Fruit fly (Drosophila melanogaster) whole organism, pupa: ENCODE results near the gene ash1.

Experiments
- CG10348 ChIP-seq: fragments of 200-800 bp; sonication (Bioruptor generic); IDR thresholded peaks from 2 replicates; pipeline ENCODE4 v1.3.6; 2022; ENCODE audit warnings: missing biosample characterization, missing genetic modification characterization
- CG12605 ChIP-seq: fragments of 200-800 bp; sonication (Bioruptor generic); IDR thresholded peaks from 2 replicates; pipeline ENCODE4 v1.3.6; 2022; ENCODE audit warnings: missing biosample characterization, missing genetic modification characterization
- CG13204 ChIP-seq: fragments of 200-800 bp; sonication (Bioruptor generic); optimal IDR thresholded peaks from 2 replicates; lab custom pipeline; 2018; ENCODE audit warnings: missing biosample characterization, mild to moderate bottlenecking, missing genetic modification characterization, moderate library complexity
- CG14655 ChIP-seq: fragments of 200-800 bp; sonication (Bioruptor generic); optimal IDR thresholded peaks from 3 replicates; lab custom pipeline; 2017; ENCODE audit warnings: mild to moderate bottlenecking, missing biosample characterization, missing genetic modification reagents, missing genetic modification characterization
- CG15710 ChIP-seq: fragments of 200-800 bp; sonication (Bioruptor generic); optimal IDR thresholded peaks from 2 replicates; lab custom pipeline; 2018; ENCODE audit warnings: missing biosample characterization, mild to moderate bottlenecking, missing genetic modification characterization, moderate library complexity
- CG17806 ChIP-seq: fragments of 200-800 bp; sonication (Bioruptor generic); optimal IDR thresholded peaks from 2 replicates; lab custom pipeline; 2018; ENCODE audit warnings: missing biosample characterization, mild to moderate bottlenecking, missing genetic modification characterization, moderate library complexity
- CG32121 ChIP-seq: fragments of 200-800 bp; sonication (Bioruptor generic); IDR thresholded peaks from 2 replicates; pipeline ENCODE4 v1.3.6; 2022; ENCODE audit warnings: missing biosample characterization, missing genetic modification characterization
- CG34367 ChIP-seq: fragments of 200-800 bp; sonication (Bioruptor generic); optimal IDR thresholded peaks from 2 replicates; lab custom pipeline; 2018; ENCODE audit warnings: missing biosample characterization, mild to moderate bottlenecking, missing genetic modification characterization
- CG4496 ChIP-seq: fragments of 200-800 bp; sonication (Bioruptor generic); IDR thresholded peaks from 3 replicates; pipeline ENCODE4 v1.3.6; 2022; ENCODE audit warnings: missing biosample characterization, missing genetic modification characterization
- CG8159 ChIP-seq: fragments of 200-800 bp; sonication (Bioruptor generic); optimal IDR thresholded peaks from 3 replicates; lab custom pipeline; 2018; ENCODE audit warnings: missing biosample characterization, mild to moderate bottlenecking, missing genetic modification characterization, moderate library complexity
- CG8301 ChIP-seq: fragments of 200-800 bp; sonication (Bioruptor generic); optimal IDR thresholded peaks from 2 replicates; lab custom pipeline; 2018; ENCODE audit warnings: missing biosample characterization, mild to moderate bottlenecking, missing genetic modification characterization
- CG9948 ChIP-seq: fragments of 200-800 bp; sonication (Bioruptor generic); optimal IDR thresholded peaks from 2 replicates; lab custom pipeline; 2018; ENCODE audit warnings: missing biosample characterization, mild to moderate bottlenecking, missing genetic modification characterization, moderate library complexity
- D1 ChIP-seq: fragments of 200-800 bp; sonication (Bioruptor generic); optimal IDR thresholded peaks from 2 replicates; lab custom pipeline; 2018; ENCODE audit warnings: missing biosample characterization, mild to moderate bottlenecking, missing genetic modification characterization, moderate library complexity
- EcR ChIP-seq: fragments of 200-800 bp; sonication (Bioruptor generic); optimal IDR thresholded peaks from 3 replicates; lab custom pipeline; 2019; ENCODE audit warnings: missing biosample characterization, missing genetic modification characterization, mild to moderate bottlenecking, moderate library complexity, missing genetic modification reagents
- Ets98B ChIP-seq: fragments of 200-800 bp; sonication (Bioruptor generic); IDR thresholded peaks from 2 replicates; pipeline ENCODE4 v1.3.6; 2022; ENCODE audit warnings: missing biosample characterization, missing genetic modification characterization
- Pif1A ChIP-seq: fragments of 200-800 bp; sonication (Bioruptor generic); optimal IDR thresholded peaks from 3 replicates; lab custom pipeline; 2016; ENCODE audit warnings: missing biosample characterization, missing genetic modification characterization
- Pif1B ChIP-seq: fragments of 200-800 bp; sonication (Bioruptor generic); optimal IDR thresholded peaks from 3 replicates; lab custom pipeline; 2016; ENCODE audit warnings: missing biosample characterization, missing genetic modification characterization
- Snoo ChIP-seq: fragments of 200-800 bp; sonication (Bioruptor generic); optimal IDR thresholded peaks from 3 replicates; lab custom pipeline; 2017; ENCODE audit warnings: missing biosample characterization, mild to moderate bottlenecking, missing genetic modification characterization, inconsistent platforms
- fd96Ca ChIP-seq: fragments of 200-800 bp; sonication (Bioruptor generic); IDR thresholded peaks from 3 replicates; pipeline ENCODE4 v1.3.6; 2022; ENCODE audit warnings: missing biosample characterization, missing genetic modification characterization
- gl ChIP-seq: fragments of 200-800 bp; sonication (Bioruptor generic); optimal IDR thresholded peaks from 2 replicates; lab custom pipeline; 2018; ENCODE audit warnings: missing biosample characterization, mild to moderate bottlenecking, missing genetic modification characterization
- rn ChIP-seq: fragments of 200-800 bp; sonication (Bioruptor generic); IDR thresholded peaks from 2 replicates; pipeline ENCODE4 v1.3.6; 2022; ENCODE audit warnings: missing biosample characterization, missing genetic modification characterization

ash1 gene

dm6 chr3L:19558674-19559073 lies 39.9 kb downstream of the ash1 start:
- no peak for TF ChIP-seq Pif1A (GFP tag; lab: Kevin White, UChicago)
- TF ChIP-seq gl (tag; lab: Kevin White, UChicago) = no peak

dm6 chr3L:19557996-19558375 lies 40.6 kb downstream of the ash1 start:
- TF ChIP-seq EcR (GFP tag; lab: Kevin White, UChicago) (peak; percentile 59), CG4496 (peak; percentile 9; the same call in 1 of the 3 replicates), CG32121 (GFP tag; lab: Robert Waterston, UW) (no peak)

- peak; percentile 14 for TF ChIP-seq CG8301 (tag; lab: Kevin White, UChicago)
- TF ChIP-seq CG15710 (tag; lab: Kevin White, UChicago) = peak; percentile 83
- peak; percentile 74 for TF ChIP-seq EcR (GFP tag; lab: Kevin White, UChicago)
- TF ChIP-seq CG34367 (tag; lab: Kevin White, UChicago) = peak; percentile 40
- TF ChIP-seq CG9948 = peak; percentile 84
- TF ChIP-seq Snoo (tag; lab: Kevin White, UChicago) = peak; percentile 59
- no peak for TF ChIP-seq CG32121 (GFP tag; lab: Robert Waterston, UW)
- TF ChIP-seq rn = no peak
- peak; percentile 81 for TF ChIP-seq gl (tag; lab: Kevin White, UChicago)
- TF ChIP-seq CG8159 (tag; lab: Kevin White, UChicago) = peak; percentile 91
- TF ChIP-seq CG17806 = peak; percentile 67
- no peak for TF ChIP-seq CG12605 (GFP tag; lab: Robert Waterston, UW)
- TF ChIP-seq CG14655 (GFP tag; lab: Kevin White, UChicago) = peak; percentile 78
- TF ChIP-seq D1 (tag; lab: Kevin White, UChicago) = peak; percentile 79
These were observed 41.2 kb downstream of the ash1 start for dm6 chr3L:19557197-19557995.

dm6 chr3L:19556738-19557137 lies 41.8 kb downstream of the ash1 start:
- TF ChIP-seq gl (tag; lab: Kevin White, UChicago) = no peak
- no peak for TF ChIP-seq D1 (tag; lab: Kevin White, UChicago)
- 0 out of 3 replicates have a peak, but pooled peaks have one; percentile 15 for TF ChIP-seq CG4496
- no peak for TF ChIP-seq CG8301 (tag; lab: Kevin White, UChicago)
- TF ChIP-seq rn = no peak
- no peak for TF ChIP-seq Snoo (tag; lab: Kevin White, UChicago)
- no peak for TF ChIP-seq CG17806
- TF ChIP-seq CG32121 (GFP tag; lab: Robert Waterston, UW) = no peak
- TF ChIP-seq Pif1B (GFP tag; lab: Kevin White, UChicago) = no peak
- TF ChIP-seq CG8159 (tag; lab: Kevin White, UChicago) = no peak
- no peak for TF ChIP-seq CG10348 (GFP tag; lab: Robert Waterston, UW)
- no peak for TF ChIP-seq CG14655 (GFP tag; lab: Kevin White, UChicago)
- TF ChIP-seq CG9948 = no peak
- no peak for TF ChIP-seq Pif1A (GFP tag; lab: Kevin White, UChicago)
- TF ChIP-seq EcR (GFP tag; lab: Kevin White, UChicago) = peak; percentile 44
- no peak for TF ChIP-seq CG34367 (tag; lab: Kevin White, UChicago)
- TF ChIP-seq CG15710 (tag; lab: Kevin White, UChicago) = no peak
- TF ChIP-seq fd96Ca (GFP tag; lab: Robert Waterston, UW) = peak; percentile 50; the same call in 1 of the 3 replicates
- TF ChIP-seq CG12605 (GFP tag; lab: Robert Waterston, UW) = no peak
- no peak for TF ChIP-seq Ets98B
- TF ChIP-seq CG13204 (GFP tag; lab: Kevin White, UChicago) = no peak

dm6 chr3L:19555906-19556457 lies 42.6 kb downstream of the ash1 start:
- peak; percentile 48 for TF ChIP-seq EcR (GFP tag; lab: Kevin White, UChicago)
- TF ChIP-seq CG10348 (GFP tag; lab: Robert Waterston, UW) = no peak

dm6 chr3L:19552136-19552773 lies 46.3 kb downstream of the ash1 start, which contains the start of the genes Ltn1 and CG9300:
Gene Ltn1, minus strand, starts transcription at chr3L:19552290.
Gene CG9300, plus strand, starts transcription at chr3L:19552420.
- TF ChIP-seq CG4496 (0 out of 3 replicates have a peak, but pooled peaks have one; percentile 11), Ets98B (peak; percentile 17; the same call in 1 of the 2 replicates), Snoo (tag; lab: Kevin White, UChicago) (no peak), CG32121 (GFP tag; lab: Robert Waterston, UW) (peak; percentile 31; the same call in 1 of the 2 replicates)
